Worm (Caenorhabditis elegans): ENCODE data around the gene F53A3.7.

- no peak for TF ChIP-seq nhr-28 (tag; optimal IDR thresholded peaks at IDR 0.05)
- TF ChIP-seq zag-1 (tag; optimal IDR thresholded peaks at IDR 0.05), result no peak
- TF ChIP-seq lin-29 (GFP tag; IDR thresholded peaks at IDR 0.05), result no peak
- no peak for TF ChIP-seq ama-1 (optimal IDR thresholded peaks at IDR 0.05)
- TF ChIP-seq nhr-11 (tag; optimal IDR thresholded peaks at IDR 0.05), result no peak
- no peak for TF ChIP-seq ZK546.5 (tag; optimal IDR thresholded peaks at IDR 0.05)
- no peak for TF ChIP-seq hlh-30 (tag; optimal IDR thresholded peaks at IDR 0.05; ENCODE audit: insufficient read depth)
- no peak for TF ChIP-seq lir-3 (tag; optimal IDR thresholded peaks at IDR 0.05)
- no peak for TF ChIP-seq lin-39 (tag; optimal IDR thresholded peaks at IDR 0.05)
- no peak for TF ChIP-seq lin-13 (GFP tag; optimal IDR thresholded peaks at IDR 0.05)
- TF ChIP-seq Y105C5A.15 (GFP tag; IDR thresholded peaks at IDR 0.05), result no peak
- no peak for TF ChIP-seq ceh-28 (tag; optimal IDR thresholded peaks at IDR 0.05)
- no peak for TF ChIP-seq nhr-237 (tag; optimal IDR thresholded peaks at IDR 0.05)
Observed at ce11 chrIII:1943488-1943887, 7.8 kb upstream of the F53A3.7 start, which contains the start of gene F53A3.1.
